Fruit fly (Drosophila melanogaster) whole organism, prepupa: ENCODE results near the gene Gr98a.

Experiments
- CG15336 ChIP-seq: fragments of 200-800 bp; sonication (Bioruptor generic); IDR thresholded peaks from 2 replicates; pipeline ENCODE4 v1.3.6; 2022; ENCODE audit warnings: missing biosample characterization, missing genetic modification characterization
- CG31627 ChIP-seq: fragments of 200-800 bp; sonication (Bioruptor generic); optimal IDR thresholded peaks from 3 replicates; lab custom pipeline; 2016; ENCODE audit warnings: missing biosample characterization, missing genetic modification characterization
- CG3919 ChIP-seq: fragments of 200-800 bp; sonication (Bioruptor generic); optimal IDR thresholded peaks from 3 replicates; lab custom pipeline; 2016; ENCODE audit warnings: missing biosample characterization, missing genetic modification characterization
- CG6792 ChIP-seq: fragments of 200-800 bp; sonication (Bioruptor generic); optimal IDR thresholded peaks from 3 replicates; lab custom pipeline; 2016; ENCODE audit warnings: missing biosample characterization, missing genetic modification characterization
- CG8119 ChIP-seq: fragments of 200-800 bp; sonication (Bioruptor generic); IDR thresholded peaks from 3 replicates; pipeline ENCODE4 v1.3.6; 2022; ENCODE audit warnings: missing biosample characterization, missing genetic modification characterization
- Eip93F ChIP-seq: fragments of 200-800 bp; sonication (Bioruptor generic); optimal IDR thresholded peaks from 2 replicates; lab custom pipeline; 2016; ENCODE audit warnings: missing biosample characterization, mild to moderate bottlenecking, missing genetic modification characterization
- Ets96B ChIP-seq: fragments of 200-800 bp; optimal IDR thresholded peaks from 2 replicates; lab custom pipeline; 2019; ENCODE audit warnings: missing biosample characterization, mild to moderate bottlenecking, missing genetic modification characterization, moderate library complexity
- Lpt ChIP-seq: fragments of 200-800 bp; sonication (Bioruptor generic); optimal IDR thresholded peaks from 3 replicates; lab custom pipeline; 2016; ENCODE audit warnings: missing biosample characterization, missing genetic modification characterization
- cyc ChIP-seq: fragments of 200-800 bp; sonication (Bioruptor generic); optimal IDR thresholded peaks from 3 replicates; lab custom pipeline; 2016; ENCODE audit warnings: missing biosample characterization, missing genetic modification characterization
- fd59A ChIP-seq: fragments of 200-800 bp; sonication (Bioruptor generic); optimal IDR thresholded peaks from 2 replicates; lab custom pipeline; 2017; ENCODE audit warnings: missing biosample characterization, mild to moderate bottlenecking, missing genetic modification characterization, missing genetic modification reagents
- vri ChIP-seq: fragments of 200-800 bp; sonication (Bioruptor generic); optimal IDR thresholded peaks from 3 replicates; lab custom pipeline; 2016; ENCODE audit warnings: missing biosample characterization, mild to moderate bottlenecking, missing genetic modification characterization

Gene Gr98a

dm6 chr3R:27533225-27533624 is 45.5 kb downstream of the Gr98a start:
- TF ChIP-seq cyc (no peak), CG3919 (GFP tag; lab: Kevin White, UChicago) (no peak), Ets96B (no peak), CG8119 (GFP tag; lab: Robert Waterston, UW) (no peak), CG6792 (GFP tag; lab: Kevin White, UChicago) (no peak), CG31627 (GFP tag; lab: Kevin White, UChicago) (no peak), Eip93F (GFP tag; lab: Kevin White, UChicago) (no peak), CG15336 (GFP tag; lab: Robert Waterston, UW) (no peak), vri (GFP tag; lab: Kevin White, UChicago) (no peak), fd59A (GFP tag; lab: Kevin White, UChicago) (no peak), Lpt (GFP tag; lab: Kevin White, UChicago) (no peak)
